Worm (Caenorhabditis elegans): ENCODE data around the gene btb-22.
A peak's percentile ranks its signal among the peaks of the same experiment; 100 is the strongest.

The btb-22 gene

ce11 chrII:3337039-3337438, 37.5 kb downstream of the btb-22 start, which contains the start of gene F14D2.19:
F14D2.19 (minus strand) TSS chrII:3337139.
- TF ChIP-seq mxl-3 (GFP tag; optimal IDR thresholded peaks at IDR 0.05): no peak
- TF ChIP-seq ZK546.5 (tag; optimal IDR thresholded peaks at IDR 0.05): no peak
- no peak for TF ChIP-seq snpc-1.2 (GFP tag; IDR thresholded peaks at IDR 0.05)
- TF ChIP-seq ceh-20 (GFP tag; IDR thresholded peaks at IDR 0.05): no peak
- no peak for TF ChIP-seq mep-1 (tag; optimal IDR thresholded peaks at IDR 0.05)
- no peak for TF ChIP-seq php-3 (GFP tag; IDR thresholded peaks at IDR 0.05)
- TF ChIP-seq nhr-237 (tag; optimal IDR thresholded peaks at IDR 0.05): no peak
- no peak for TF ChIP-seq nhr-48 (tag; optimal IDR thresholded peaks at IDR 0.05)
- no peak for TF ChIP-seq lin-39 (tag; optimal IDR thresholded peaks at IDR 0.05)
- TF ChIP-seq dve-1 (tag; optimal IDR thresholded peaks at IDR 0.05; ENCODE audit: insufficient read depth): no peak
- no peak for TF ChIP-seq nhr-111 (GFP tag; optimal IDR thresholded peaks at IDR 0.05)
- TF ChIP-seq daf-12 (tag; optimal IDR thresholded peaks at IDR 0.05): no peak
- TF ChIP-seq saeg-2 (GFP tag; IDR thresholded peaks at IDR 0.05): no peak
- no peak for TF ChIP-seq nhr-28 (tag; optimal IDR thresholded peaks at IDR 0.05)
- TF ChIP-seq F26F4.8 (GFP tag; conservative IDR thresholded peaks at IDR 0.05): no peak
- TF ChIP-seq Y48G9A.11 (GFP tag; IDR thresholded peaks at IDR 0.05): no peak
- no peak for TF ChIP-seq zfp-2 (tag; optimal IDR thresholded peaks at IDR 0.05)

DNA sequence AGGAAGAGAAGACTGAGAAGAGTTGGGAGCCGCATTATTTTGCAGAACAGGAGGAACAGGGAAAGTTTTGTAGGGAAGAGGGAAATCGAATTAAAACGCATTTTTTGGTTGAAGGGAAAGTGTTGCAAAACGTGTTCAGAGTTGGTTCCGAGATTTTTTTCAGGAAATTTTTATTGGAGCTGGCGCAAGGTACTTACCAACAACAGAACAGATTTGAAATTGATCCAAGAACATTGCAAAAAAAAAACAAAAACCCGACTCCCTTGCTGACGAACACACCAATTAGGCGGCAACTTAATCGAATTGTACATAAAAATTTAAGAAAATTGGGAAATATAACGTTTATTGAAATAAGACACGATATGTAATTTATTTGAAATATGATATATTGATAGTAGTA, 39.0 kb downstream of the btb-22 start, which contains the start of gene F14D2.7:
Gene F14D2.7, minus strand, starts transcription at position 101 of the 400 bp plus-strand sequence.
- TF ChIP-seq aha-1 (tag): peak; percentile 79
- TF ChIP-seq unc-62 (GFP tag; optimal IDR thresholded peaks at IDR 0.05 in 1 of 2): peak in 1 of 2 experiments; percentile 31
- TF ChIP-seq unc-62 (tag; optimal IDR thresholded peaks at IDR 0.05): no peak
- no peak for TF ChIP-seq daf-8 (GFP tag; IDR thresholded peaks at IDR 0.05)

DNA sequence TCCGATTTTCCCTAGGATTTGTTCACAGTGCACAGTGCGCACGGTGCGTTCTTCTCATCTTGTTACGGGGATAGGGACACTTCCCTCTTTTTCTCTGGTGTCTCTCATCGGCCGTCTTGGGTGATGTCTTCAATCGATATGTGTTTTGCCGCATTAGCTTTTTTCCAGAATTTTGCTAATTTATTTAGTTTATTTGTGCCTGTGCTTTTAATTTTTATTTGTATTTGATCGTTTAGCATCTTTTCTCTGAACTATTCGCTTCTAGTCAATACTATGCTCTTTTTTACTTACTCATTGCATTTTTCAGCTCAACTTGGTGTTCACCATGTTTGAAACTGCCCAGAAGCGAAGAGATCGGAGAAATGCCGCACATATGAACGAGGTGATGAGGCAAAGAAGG, 40.7 kb downstream of the btb-22 start, which contains the start of gene F14D2.5:
Gene F14D2.5, plus strand, starts transcription at position 301 of the 400 bp plus-strand sequence.
- no peak for TF ChIP-seq nhr-10 (tag; optimal IDR thresholded peaks at IDR 0.05)
- no peak for TF ChIP-seq gei-8 (GFP tag; optimal IDR thresholded peaks at IDR 0.05)
- no peak for TF ChIP-seq snpc-1.2 (GFP tag; IDR thresholded peaks at IDR 0.05)
- TF ChIP-seq Y5F2A.4 (GFP tag; optimal IDR thresholded peaks at IDR 0.05): no peak
- TF ChIP-seq F49E8.2 (tag; optimal IDR thresholded peaks at IDR 0.05; ENCODE audit: borderline replicate concordance): no peak
- TF ChIP-seq ztf-11 (tag; optimal IDR thresholded peaks at IDR 0.05): no peak
- TF ChIP-seq pha-4 (GFP tag; IDR thresholded peaks at IDR 0.05): no peak
- no peak for TF ChIP-seq pha-4 (tag; optimal IDR thresholded peaks at IDR 0.05)
- no peak for TF ChIP-seq zfp-3 (GFP tag; conservative IDR thresholded peaks at IDR 0.05)
- TF ChIP-seq arid-1 (GFP tag; conservative IDR thresholded peaks at IDR 0.05): no peak
- TF ChIP-seq T26A8.4 (GFP tag; IDR thresholded peaks at IDR 0.05): no peak
- TF ChIP-seq nhr-41 (GFP tag; IDR thresholded peaks at IDR 0.05): no peak
- no peak for TF ChIP-seq nhr-102 (tag; optimal IDR thresholded peaks at IDR 0.05)
- TF ChIP-seq ZK337.2 (GFP tag; IDR thresholded peaks at IDR 0.05): no peak
- TF ChIP-seq ceh-62 (tag; optimal IDR thresholded peaks at IDR 0.05): no peak
- no peak for TF ChIP-seq madf-5 (GFP tag; IDR thresholded peaks at IDR 0.05)
- TF ChIP-seq snpc-4 (tag; optimal IDR thresholded peaks at IDR 0.05): no peak
- no peak for TF ChIP-seq lsy-2 (tag; optimal IDR thresholded peaks at IDR 0.05)
- no peak for TF ChIP-seq ceh-20 (GFP tag; IDR thresholded peaks at IDR 0.05)
- no peak for TF ChIP-seq mep-1 (tag; optimal IDR thresholded peaks at IDR 0.05)
- TF ChIP-seq zfp-2 (tag; optimal IDR thresholded peaks at IDR 0.05): no peak

DNA sequence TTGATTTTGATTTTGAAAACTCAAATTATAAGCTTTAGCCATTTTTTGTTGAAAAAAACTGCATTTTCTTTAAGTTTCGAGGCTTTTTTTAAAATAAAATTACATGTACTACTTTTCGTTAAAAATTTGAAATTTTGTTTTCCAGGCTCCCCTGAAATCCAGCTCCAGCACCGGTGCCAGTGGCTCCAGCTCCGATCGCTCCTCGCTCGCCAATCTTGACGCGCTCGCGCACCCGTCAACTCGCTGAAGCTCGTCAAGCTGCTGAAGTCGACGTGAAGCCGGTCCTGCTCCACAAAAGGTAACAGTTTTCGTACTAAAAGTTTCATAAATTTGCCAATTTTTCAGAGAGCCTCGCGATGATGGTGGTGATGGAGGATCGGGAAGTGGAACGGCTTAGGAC, 41.3 kb downstream of the btb-22 start:
- TF ChIP-seq ZK546.5 (tag; optimal IDR thresholded peaks at IDR 0.05): no peak
- TF ChIP-seq set-16 (GFP tag; IDR thresholded peaks at IDR 0.05): peak; percentile 87
